Fruit fly (Drosophila melanogaster): ENCODE data around the gene brm.

The brm gene

DNA sequence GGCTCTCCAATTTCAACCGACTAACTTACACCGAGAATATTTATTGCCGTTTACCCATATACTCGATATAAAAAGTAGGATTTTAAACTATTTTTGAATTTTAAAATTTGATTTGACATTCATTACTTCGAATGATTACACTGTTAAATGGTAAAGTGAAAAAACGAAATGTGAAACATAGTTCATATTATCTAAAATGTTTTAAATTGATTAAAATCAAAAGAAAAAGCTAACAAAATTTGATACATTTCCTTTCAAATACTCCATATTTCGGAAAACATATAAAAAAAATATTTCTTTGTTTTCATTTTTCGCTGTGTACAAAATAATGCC is 35.5 kb upstream of the brm start:
- TF ChIP-seq psq (optimal IDR thresholded peaks at IDR 0.05): no peak
- TF ChIP-seq EcR (GFP tag; optimal IDR thresholded peaks at IDR 0.05): no peak
- no peak for TF ChIP-seq CG8478 (optimal IDR thresholded peaks at IDR 0.05)
- no peak for TF ChIP-seq usp (GFP tag; optimal IDR thresholded peaks at IDR 0.05)
- TF ChIP-seq Dll (optimal IDR thresholded peaks at IDR 0.05): no peak
- no peak for TF ChIP-seq pan (optimal IDR thresholded peaks at IDR 0.05)

DNA sequence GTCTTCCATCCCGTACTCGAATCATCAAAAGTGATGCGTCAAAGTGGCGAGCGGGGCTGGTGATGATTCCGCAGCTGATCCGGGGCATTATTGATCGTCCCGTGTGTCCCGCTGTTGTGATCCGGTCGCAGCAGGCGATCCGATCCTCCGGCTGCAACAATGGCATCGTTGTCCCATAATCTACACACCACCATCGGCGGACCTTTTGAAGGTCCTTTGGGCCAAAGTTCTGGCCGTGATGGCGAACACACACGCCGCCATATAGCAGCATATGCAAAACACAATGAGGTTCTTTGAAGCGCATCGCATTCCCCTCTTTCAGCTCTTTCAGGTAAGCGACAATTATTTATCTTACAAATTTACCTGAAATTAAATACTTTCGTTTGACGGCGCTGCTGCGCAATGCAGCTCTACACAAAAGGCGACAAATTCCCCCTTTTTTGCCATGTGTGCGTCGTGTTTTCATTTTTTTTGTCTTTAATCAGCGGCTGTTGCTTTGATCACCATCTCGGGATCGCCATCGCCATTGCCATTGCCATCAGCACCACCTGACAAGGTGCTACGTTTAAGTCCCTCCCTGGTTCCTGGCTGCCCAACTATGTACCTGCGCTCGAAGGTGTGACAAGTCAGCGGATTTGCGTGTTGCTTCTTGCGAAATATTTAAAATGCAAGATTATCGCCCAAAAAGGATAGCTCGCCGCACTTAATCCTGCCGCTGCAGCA is 35.0 kb upstream of the brm start:
- TF ChIP-seq CG8478 (optimal IDR thresholded peaks at IDR 0.05): no peak
- no peak for TF ChIP-seq EcR (GFP tag; optimal IDR thresholded peaks at IDR 0.05)
- TF ChIP-seq usp (GFP tag; optimal IDR thresholded peaks at IDR 0.05): no peak
- TF ChIP-seq Dll (optimal IDR thresholded peaks at IDR 0.05): no peak
- TF ChIP-seq pan (optimal IDR thresholded peaks at IDR 0.05): no peak
- no peak for TF ChIP-seq psq (optimal IDR thresholded peaks at IDR 0.05)

DNA sequence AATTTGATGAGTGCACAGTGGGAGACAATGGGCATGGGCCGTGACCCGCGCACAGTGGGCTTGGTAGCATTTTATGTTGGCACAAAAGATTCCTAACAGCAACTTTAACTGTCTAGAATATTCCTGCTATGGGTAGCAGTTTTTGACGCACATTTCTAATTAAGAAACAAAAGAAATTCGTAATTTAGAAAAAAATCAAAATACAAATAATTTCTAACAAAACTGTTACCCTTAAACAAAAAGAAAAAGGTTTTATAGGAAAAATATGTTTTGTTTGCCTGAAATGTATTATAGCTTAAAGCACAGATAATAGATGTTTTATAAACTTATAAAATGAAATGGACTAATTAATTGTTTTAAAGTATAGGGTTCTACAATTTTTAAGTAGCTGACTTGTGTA is 34.2 kb upstream of the brm start:
- TF ChIP-seq EcR (GFP tag; optimal IDR thresholded peaks at IDR 0.05) (no peak), Dll (optimal IDR thresholded peaks at IDR 0.05) (no peak), pan (optimal IDR thresholded peaks at IDR 0.05) (no peak), CG8478 (optimal IDR thresholded peaks at IDR 0.05) (no peak), usp (GFP tag; optimal IDR thresholded peaks at IDR 0.05) (no peak), psq (optimal IDR thresholded peaks at IDR 0.05) (no peak)

dm6 chr3L:16015765-16016760 is 33.4 kb upstream of the brm start:
- no peak for TF ChIP-seq pan (optimal IDR thresholded peaks at IDR 0.05)
- TF ChIP-seq CG8478 (optimal IDR thresholded peaks at IDR 0.05): no peak
- TF ChIP-seq usp (GFP tag; optimal IDR thresholded peaks at IDR 0.05): no peak
- TF ChIP-seq psq (optimal IDR thresholded peaks at IDR 0.05): no peak

dm6 chr3L:16014515-16014914 is 31.8 kb upstream of the brm start:
- TF ChIP-seq Dll (optimal IDR thresholded peaks at IDR 0.05) (no peak), usp (GFP tag; optimal IDR thresholded peaks at IDR 0.05) (no peak), EcR (GFP tag; optimal IDR thresholded peaks at IDR 0.05) (no peak), CG8478 (optimal IDR thresholded peaks at IDR 0.05) (no peak), pan (optimal IDR thresholded peaks at IDR 0.05) (no peak), psq (optimal IDR thresholded peaks at IDR 0.05) (no peak)

DNA sequence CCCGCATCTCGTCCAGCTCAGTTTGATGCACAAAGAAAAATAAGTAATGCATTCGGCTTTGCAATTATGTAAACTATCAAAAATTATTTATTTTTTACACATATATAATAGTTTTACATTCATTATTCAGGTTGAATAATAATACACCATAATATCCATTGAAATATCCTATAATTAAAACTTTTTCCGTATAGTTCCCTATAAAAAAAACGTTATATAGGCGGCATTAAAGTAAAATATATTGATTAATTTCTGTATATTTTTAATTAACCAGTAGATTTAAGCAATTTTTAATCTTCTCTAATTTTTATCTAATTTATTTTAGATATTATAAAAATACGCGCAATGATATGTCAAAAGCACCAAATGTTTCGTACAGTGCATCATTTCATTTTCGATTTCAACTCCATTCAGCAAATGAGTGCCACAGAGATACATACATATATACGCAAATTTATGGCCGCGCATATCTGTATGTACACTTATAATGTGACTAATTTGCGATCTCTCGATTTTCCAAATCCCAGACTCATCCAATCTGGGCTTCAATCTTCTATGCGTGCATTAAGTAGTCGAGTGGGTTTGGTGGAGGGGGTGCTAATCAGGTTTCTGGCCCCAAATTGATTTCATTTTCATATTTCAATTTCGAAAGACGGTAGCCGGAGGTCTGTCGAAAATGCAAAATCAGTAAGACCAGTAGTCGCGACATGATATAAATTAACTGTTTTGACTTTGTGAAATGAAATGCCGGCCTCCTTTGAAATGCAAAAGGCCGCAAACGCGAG is 30.7 kb upstream of the brm start:
- TF ChIP-seq usp (GFP tag; optimal IDR thresholded peaks at IDR 0.05) (no peak), pan (optimal IDR thresholded peaks at IDR 0.05) (no peak), EcR (GFP tag; optimal IDR thresholded peaks at IDR 0.05) (no peak), CG8478 (optimal IDR thresholded peaks at IDR 0.05) (no peak)

DNA sequence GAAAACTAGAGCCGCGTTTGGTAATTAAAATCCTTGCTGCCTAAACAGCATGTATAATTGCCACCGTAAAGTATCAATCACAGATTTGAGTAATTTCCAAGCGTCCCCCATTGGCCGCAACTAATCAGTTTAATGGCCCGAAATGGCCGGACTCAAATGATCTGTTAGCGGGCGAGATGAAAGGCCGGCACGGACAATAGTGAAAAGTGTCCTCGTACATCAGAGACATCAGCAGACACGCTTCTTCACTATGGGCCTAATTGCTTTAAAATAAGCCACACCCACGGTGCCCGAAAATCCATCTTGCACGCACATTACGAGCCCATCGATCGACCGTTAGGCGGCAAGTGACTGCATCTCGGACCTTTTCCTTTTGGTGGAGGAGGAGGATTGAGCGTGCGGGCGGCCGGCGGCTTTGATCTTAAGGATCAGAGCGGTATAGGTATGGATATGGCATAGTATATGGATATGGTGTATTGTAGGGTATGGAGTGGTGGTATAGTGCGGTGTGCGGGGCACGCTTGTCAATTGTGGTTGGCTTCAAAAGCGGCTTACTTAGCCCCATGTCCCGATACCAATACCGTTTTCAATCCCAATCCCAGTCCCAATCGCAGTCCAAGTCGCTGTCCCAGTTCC is 29.8 kb upstream of the brm start:
- no peak for TF ChIP-seq Dll (optimal IDR thresholded peaks at IDR 0.05)
- TF ChIP-seq CG8478 (optimal IDR thresholded peaks at IDR 0.05): no peak
- TF ChIP-seq usp (GFP tag; optimal IDR thresholded peaks at IDR 0.05): no peak
- no peak for TF ChIP-seq pan (optimal IDR thresholded peaks at IDR 0.05)
- no peak for TF ChIP-seq psq (optimal IDR thresholded peaks at IDR 0.05)
- no peak for TF ChIP-seq EcR (GFP tag; optimal IDR thresholded peaks at IDR 0.05)

DNA sequence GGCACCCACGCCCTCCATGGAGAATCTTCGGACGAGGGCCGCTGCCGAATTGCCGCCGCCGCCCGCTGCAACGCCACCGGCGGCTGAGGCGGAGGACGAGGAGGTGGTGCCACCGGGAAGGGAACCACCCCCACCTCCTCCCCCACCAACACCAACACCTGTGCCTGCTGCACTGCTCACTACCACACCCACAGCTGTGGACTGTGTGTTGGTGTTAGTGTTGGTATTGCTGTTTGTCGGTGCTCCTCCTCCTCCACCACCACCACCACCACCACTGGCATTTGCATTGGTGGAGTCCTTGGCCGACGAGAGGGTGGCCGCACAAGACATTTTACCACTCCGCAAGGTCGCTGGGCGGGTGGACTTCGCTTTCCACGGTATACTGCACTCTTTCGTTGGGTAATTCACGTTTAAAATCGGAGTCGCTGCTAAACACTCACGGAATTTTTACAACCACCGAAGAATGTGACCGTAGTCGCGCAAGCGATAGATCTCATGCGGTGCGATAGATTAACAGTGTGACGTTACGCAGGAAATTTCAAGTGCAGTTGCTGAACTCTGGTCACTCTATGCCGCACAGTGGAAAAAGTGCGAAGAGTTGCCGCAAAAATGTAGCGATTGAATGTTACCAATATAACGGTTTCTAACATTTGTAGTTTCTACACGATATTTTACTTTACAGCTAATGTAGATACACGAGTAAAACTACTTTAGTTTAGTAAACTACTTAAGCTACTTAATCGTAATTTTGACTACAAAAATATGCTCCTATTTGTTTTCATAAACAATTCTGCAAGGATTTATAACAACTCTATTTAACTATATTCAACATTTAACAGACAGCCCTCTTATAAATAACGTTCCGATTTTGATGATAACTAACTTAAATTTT is 28.9 kb upstream of the brm start, which contains the start of gene mib1:
TSS of gene mib1 (minus strand) at position 494 of the 892 bp plus-strand sequence.
- peak; percentile 3 for TF ChIP-seq CG8478 (optimal IDR thresholded peaks at IDR 0.05)
- no peak for TF ChIP-seq Dll (optimal IDR thresholded peaks at IDR 0.05)

DNA sequence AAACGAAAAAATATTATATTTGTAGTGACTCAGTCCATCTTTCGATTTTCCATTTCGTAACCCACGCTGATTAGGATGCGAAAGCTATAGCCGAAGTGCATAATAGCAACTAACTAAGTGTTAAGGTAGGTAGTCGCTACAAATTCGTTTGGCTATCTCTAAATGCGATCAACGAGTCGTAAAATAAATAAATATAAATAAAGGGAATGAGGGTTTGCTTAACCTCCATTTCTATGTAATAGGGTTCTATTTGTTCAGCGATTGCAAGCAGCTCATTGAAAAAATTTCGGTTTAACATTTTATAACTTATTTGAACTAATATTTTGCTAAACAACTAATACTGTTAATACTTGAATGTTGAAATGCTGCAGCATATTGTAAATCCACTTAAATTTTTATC is 27.5 kb upstream of the brm start:
- TF ChIP-seq CG8478 (optimal IDR thresholded peaks at IDR 0.05): no peak
- no peak for TF ChIP-seq psq (optimal IDR thresholded peaks at IDR 0.05)
- TF ChIP-seq Dll (optimal IDR thresholded peaks at IDR 0.05): no peak
- TF ChIP-seq usp (GFP tag; optimal IDR thresholded peaks at IDR 0.05): no peak
- no peak for TF ChIP-seq pan (optimal IDR thresholded peaks at IDR 0.05)
- TF ChIP-seq EcR (GFP tag; optimal IDR thresholded peaks at IDR 0.05): no peak

DNA sequence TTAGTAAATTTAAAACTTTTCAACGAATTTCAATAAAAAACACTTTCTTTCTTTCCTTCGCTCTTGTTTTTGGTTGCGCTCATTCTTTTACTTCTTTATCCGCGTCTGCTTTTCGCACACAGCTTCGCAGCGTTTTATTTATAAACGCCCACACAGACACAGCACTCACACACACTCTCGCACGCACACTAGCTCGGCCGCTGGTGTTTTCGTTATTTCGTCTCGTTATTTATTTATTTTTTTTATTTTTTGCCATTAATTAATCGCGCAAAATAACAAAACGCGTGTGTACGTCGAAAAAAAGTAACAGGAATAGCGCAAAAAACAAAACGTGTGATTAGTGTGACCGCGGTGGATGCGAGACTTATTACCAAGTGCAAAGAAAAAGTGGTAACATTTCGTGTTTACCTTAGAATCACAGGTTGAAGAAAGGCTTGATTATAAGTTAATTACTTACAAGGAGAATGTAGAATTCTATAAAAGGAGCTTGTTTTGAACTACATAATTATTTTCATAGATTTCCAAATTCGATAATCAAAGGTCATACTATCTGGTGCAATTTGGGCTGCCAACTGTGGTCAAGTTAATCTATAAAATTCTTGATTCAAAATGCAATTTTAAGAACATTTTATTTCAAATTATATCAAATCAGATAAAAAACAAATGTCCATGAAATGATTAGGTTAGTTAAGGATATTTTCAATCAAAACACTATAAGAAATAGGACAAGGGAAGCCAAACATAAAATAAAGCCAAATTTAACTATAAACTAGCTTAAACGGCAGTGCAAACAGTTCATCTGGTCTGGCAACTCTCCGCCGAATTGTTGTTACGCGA is 21.9 kb upstream of the brm start, which contains the start of the genes hzg and mRpS31:
TSS of gene hzg (minus strand) at position 336 of the 837 bp plus-strand sequence.
TSS of gene mRpS31 (plus strand) at position 793 of the 837 bp plus-strand sequence.
- TF ChIP-seq Dll (optimal IDR thresholded peaks at IDR 0.05): no peak
- TF ChIP-seq usp (GFP tag; optimal IDR thresholded peaks at IDR 0.05): no peak

Data from whole organism.